Fruit fly (Drosophila melanogaster) whole organism, embryonic: ENCODE data around the gene CG18749.

Source experiments
- Atf-2 ChIP-seq: fragments of 200-800 bp; sonication (Bioruptor generic); optimal IDR thresholded peaks from 2 replicates; lab custom pipeline; 2016; ENCODE audit warnings: missing biosample characterization, missing genetic modification characterization
- CG10147 ChIP-seq: fragments of 200-800 bp; sonication (Bioruptor generic); optimal IDR thresholded peaks from 2 replicates; lab custom pipeline; 2019; ENCODE audit warnings: missing biosample characterization, mild to moderate bottlenecking, missing genetic modification characterization, moderate library complexity
- CG12219 ChIP-seq: fragments of 200-800 bp; sonication (Bioruptor generic); optimal IDR thresholded peaks from 3 replicates; lab custom pipeline; 2018; ENCODE audit warnings: missing biosample characterization, mild to moderate bottlenecking, missing genetic modification characterization
- CG13287 ChIP-seq: fragments of 200-800 bp; sonication (Bioruptor generic); IDR thresholded peaks from 2 replicates; pipeline ENCODE4 v1.3.6; 2022; ENCODE audit warnings: missing biosample characterization, missing genetic modification characterization; ENCODE audit not compliant: partially characterized antibody
- CG13775 ChIP-seq: fragments of 200-800 bp; sonication (Bioruptor generic); optimal IDR thresholded peaks from 3 replicates; lab custom pipeline; 2017; ENCODE audit warnings: missing biosample characterization, mild to moderate bottlenecking, missing genetic modification characterization
- CG18011 ChIP-seq: fragments of 200-800 bp; sonication (Bioruptor generic); optimal IDR thresholded peaks from 2 replicates; lab custom pipeline; 2017; ENCODE audit warnings: missing biosample characterization, missing genetic modification characterization, mild to moderate bottlenecking, moderate library complexity, missing genotype
- CG18764 ChIP-seq: fragments of 200-800 bp; sonication (Bioruptor generic); optimal IDR thresholded peaks from 3 replicates; lab custom pipeline; 2016; ENCODE audit warnings: missing biosample characterization, missing genetic modification characterization
- CG30403 ChIP-seq: fragments of 200-800 bp; sonication (Bioruptor generic); optimal IDR thresholded peaks from 3 replicates; lab custom pipeline; 2016; ENCODE audit warnings: missing biosample characterization, missing genetic modification characterization
- CG3281 ChIP-seq: fragments of 200-800 bp; sonication (Bioruptor generic); optimal IDR thresholded peaks from 3 replicates; lab custom pipeline; 2017; ENCODE audit warnings: missing biosample characterization, mild to moderate bottlenecking, missing genetic modification characterization
- CG3726 ChIP-seq: fragments of 200-800 bp; sonication (Bioruptor generic); IDR thresholded peaks from 3 replicates; pipeline ENCODE4, ENCODE4 v1.3.6; 2022; ENCODE audit warnings: missing biosample characterization, missing genetic modification characterization
- CG4820 ChIP-seq: fragments of 200-800 bp; sonication (Bioruptor generic); optimal IDR thresholded peaks from 3 replicates; lab custom pipeline; 2016; ENCODE audit warnings: missing biosample characterization, missing genetic modification characterization
- CG7271 ChIP-seq: fragments of 200-800 bp; sonication (Bioruptor generic); optimal IDR thresholded peaks from 2 replicates; lab custom pipeline; 2018; ENCODE audit warnings: missing biosample characterization, mild to moderate bottlenecking, missing genetic modification characterization, moderate library complexity
- CG7745 ChIP-seq: fragments of 200-800 bp; sonication (Bioruptor generic); optimal IDR thresholded peaks from 2 replicates; lab custom pipeline; 2018; ENCODE audit warnings: missing biosample characterization, mild to moderate bottlenecking, missing genetic modification characterization, moderate library complexity
- CG7963 ChIP-seq: fragments of 200-800 bp; sonication (Bioruptor generic); IDR thresholded peaks from 3 replicates; pipeline ENCODE4 v1.3.6; 2022; ENCODE audit warnings: missing biosample characterization, missing genetic modification characterization; ENCODE audit not compliant: partially characterized antibody
- CG9817 ChIP-seq: fragments of 200-800 bp; sonication (Bioruptor generic); optimal IDR thresholded peaks from 2 replicates; lab custom pipeline; 2018; ENCODE audit warnings: missing biosample characterization, mild to moderate bottlenecking, missing genetic modification characterization, moderate library complexity
- CG9876 ChIP-seq: fragments of 200-800 bp; sonication (Bioruptor generic); optimal IDR thresholded peaks from 2 replicates; lab custom pipeline; 2016; ENCODE audit warnings: missing biosample characterization, missing genetic modification characterization
- Camta ChIP-seq: fragments of 200-800 bp; sonication (Bioruptor generic); optimal IDR thresholded peaks from 2 replicates; lab custom pipeline; 2016; ENCODE audit warnings: missing biosample characterization, missing genetic modification characterization
- Dref ChIP-seq: fragments of 200-800 bp; sonication (Bioruptor generic); IDR thresholded peaks from 2 replicates; pipeline ENCODE4 v1.3.6; 2022; ENCODE audit warnings: missing biosample characterization, missing genetic modification characterization
- Eip74EF ChIP-seq, 2 experiments: fragments of 200-800 bp in 1 of 2; fragments of >200 bp in 1 of 2; sonication (Bioruptor generic) in 1 of 2; optimal IDR thresholded peaks; 2 replicates each; lab custom pipeline; 2017 to 2019; ENCODE audit warnings: missing biosample characterization in 2 of 2, missing genetic modification characterization in 2 of 2, mild to moderate bottlenecking in 1 of 2, moderate library complexity in 1 of 2
- Ets65A ChIP-seq: fragments of 200-800 bp; sonication (Bioruptor generic); peaks from one replicate; lab custom pipeline; 2016; ENCODE audit warnings: missing biosample characterization, missing genetic modification characterization
- Fer3 ChIP-seq: fragments of 200-800 bp; sonication (Bioruptor generic); optimal IDR thresholded peaks from 2 replicates; lab custom pipeline; 2018; ENCODE audit warnings: missing biosample characterization, mild to moderate bottlenecking, missing genetic modification characterization, moderate library complexity
- HLHmδ ChIP-seq: fragments of 200-800 bp; sonication (Bioruptor generic); optimal IDR thresholded peaks from 2 replicates; lab custom pipeline; 2018; ENCODE audit warnings: missing biosample characterization, mild to moderate bottlenecking, missing genetic modification characterization, moderate library complexity
- Hmx ChIP-seq: fragments of 200-800 bp; sonication (Bioruptor generic); optimal IDR thresholded peaks from 2 replicates; lab custom pipeline; 2016; ENCODE audit warnings: missing biosample characterization, missing genetic modification characterization
- MBD-R2 ChIP-seq: fragments of 200-800 bp; sonication (Bioruptor generic); IDR thresholded peaks from 2 replicates; pipeline ENCODE4 v1.3.6; 2022; ENCODE audit warnings: missing biosample characterization, missing genetic modification characterization
- Nf-YB ChIP-seq: fragments of 200-800 bp; sonication (Bioruptor generic); optimal IDR thresholded peaks from 3 replicates; lab custom pipeline; 2019; ENCODE audit warnings: missing biosample characterization, mild to moderate bottlenecking, missing genetic modification characterization, moderate library complexity
- YL-1 ChIP-seq: fragments of 200-800 bp; sonication (Bioruptor generic); optimal IDR thresholded peaks from 3 replicates; lab custom pipeline; 2017; ENCODE audit warnings: missing biosample characterization, mild to moderate bottlenecking, missing genetic modification characterization
- btn ChIP-seq: fragments of 200-800 bp; sonication (Bioruptor generic); optimal IDR thresholded peaks from 2 replicates; lab custom pipeline; 2016; ENCODE audit warnings: missing biosample characterization, missing genetic modification characterization
- caup ChIP-seq: fragments of 200-800 bp; sonication (Bioruptor generic); optimal IDR thresholded peaks from 3 replicates; lab custom pipeline; 2017; ENCODE audit warnings: missing biosample characterization, mild to moderate bottlenecking, missing genetic modification characterization, moderate library complexity; ENCODE audit not compliant: severe bottlenecking
- chinmo ChIP-seq: fragments of 200-800 bp; sonication (Bioruptor generic); IDR thresholded peaks from 4 replicates; pipeline ENCODE4 v1.3.6; 2022; ENCODE audit warnings: missing biosample characterization, missing genetic modification characterization; ENCODE audit not compliant: partially characterized antibody
- crol ChIP-seq: fragments of 200-800 bp; sonication (Bioruptor generic); IDR thresholded peaks from 2 replicates; pipeline ENCODE4 v1.3.6; 2022; ENCODE audit warnings: missing biosample characterization, missing genetic modification characterization
- dati ChIP-seq: fragments of 200-800 bp; sonication (Bioruptor generic); IDR thresholded peaks from 2 replicates; pipeline ENCODE4 v1.3.6; 2022; ENCODE audit warnings: missing biosample characterization, missing genetic modification characterization
- exex ChIP-seq: fragments of 200-800 bp; sonication (Bioruptor generic); optimal IDR thresholded peaks from 4 replicates; lab custom pipeline; 2018; ENCODE audit warnings: missing biosample characterization, mild to moderate bottlenecking, missing genetic modification characterization, moderate library complexity
- eyg ChIP-seq: fragments of 200-800 bp; sonication (Bioruptor generic); optimal IDR thresholded peaks from 3 replicates; lab custom pipeline; 2016; ENCODE audit warnings: missing biosample characterization, missing genetic modification characterization
- fd102C ChIP-seq: fragments of 200-800 bp; sonication (Bioruptor generic); optimal IDR thresholded peaks from 2 replicates; lab custom pipeline; 2018; ENCODE audit warnings: missing biosample characterization, mild to moderate bottlenecking, missing genetic modification characterization, moderate library complexity
- ftz-f1 ChIP-seq: fragments of 200-800 bp; sonication (Bioruptor generic); optimal IDR thresholded peaks from 2 replicates; lab custom pipeline; 2016; ENCODE audit warnings: missing biosample characterization, missing genetic modification characterization
- gcm ChIP-seq: fragments of 200-800 bp; sonication (Bioruptor generic); optimal IDR thresholded peaks from 2 replicates; lab custom pipeline; 2019; ENCODE audit warnings: missing biosample characterization, mild to moderate bottlenecking, missing genetic modification characterization, moderate library complexity
- jing ChIP-seq: fragments of 200-800 bp; sonication (Bioruptor generic); optimal IDR thresholded peaks from 2 replicates; lab custom pipeline; 2018; ENCODE audit warnings: missing biosample characterization, mild to moderate bottlenecking, missing genetic modification characterization
- kah ChIP-seq: fragments of 200-800 bp; sonication (Bioruptor generic); optimal IDR thresholded peaks from 2 replicates; lab custom pipeline; 2018; ENCODE audit warnings: missing biosample characterization, mild to moderate bottlenecking, missing genetic modification characterization
- knrl ChIP-seq: fragments of 200-800 bp; sonication (Bioruptor generic); IDR thresholded peaks from 3 replicates; pipeline ENCODE4 v1.3.6; 2022; ENCODE audit warnings: missing biosample characterization, missing genetic modification characterization; ENCODE audit not compliant: partially characterized antibody
- lab ChIP-seq: fragments of 200-800 bp; sonication (Bioruptor generic); optimal IDR thresholded peaks from 3 replicates; lab custom pipeline; 2017; ENCODE audit warnings: missing biosample characterization, missing genetic modification characterization, mild to moderate bottlenecking, moderate library complexity, missing genetic modification reagents
- lbe ChIP-seq: fragments of 200-800 bp; sonication (Bioruptor generic); optimal IDR thresholded peaks from 2 replicates; lab custom pipeline; 2016; ENCODE audit warnings: missing biosample characterization, mild to moderate bottlenecking, missing genetic modification characterization
- luna ChIP-seq: fragments of 200-800 bp; sonication (Bioruptor generic); optimal IDR thresholded peaks from 2 replicates; lab custom pipeline; 2016; ENCODE audit warnings: missing biosample characterization, missing genetic modification characterization
- org-1 ChIP-seq: fragments of 200-800 bp; sonication (Bioruptor generic); optimal IDR thresholded peaks from 2 replicates; lab custom pipeline; 2017; ENCODE audit warnings: missing biosample characterization, missing genetic modification characterization
- pfk ChIP-seq: fragments of 200-800 bp; sonication (Bioruptor generic); optimal IDR thresholded peaks from 2 replicates; lab custom pipeline; 2018; ENCODE audit warnings: missing biosample characterization, mild to moderate bottlenecking, missing genetic modification characterization, moderate library complexity
- pita ChIP-seq: fragments of 200-800 bp; sonication (Bioruptor generic); optimal IDR thresholded peaks from 2 replicates; lab custom pipeline; 2017; ENCODE audit warnings: missing biosample characterization, mild to moderate bottlenecking, missing genetic modification characterization
- ro ChIP-seq: fragments of 200-800 bp; sonication (Bioruptor generic); IDR thresholded peaks from 2 replicates; pipeline ENCODE4 v1.3.6; 2022; ENCODE audit warnings: missing biosample characterization, missing genetic modification characterization
- scrt ChIP-seq: fragments of 200-800 bp; sonication (Bioruptor generic); optimal IDR thresholded peaks from 2 replicates; lab custom pipeline; 2018; ENCODE audit warnings: missing biosample characterization, mild to moderate bottlenecking, missing genetic modification characterization, moderate library complexity
- sens-2 ChIP-seq: fragments of 200-800 bp; sonication (Bioruptor generic); IDR thresholded peaks from 2 replicates; pipeline ENCODE4 v1.3.6; 2022; ENCODE audit warnings: missing biosample characterization, missing genetic modification characterization
- sqz ChIP-seq: fragments of 200-800 bp; sonication (Bioruptor generic); optimal IDR thresholded peaks from 3 replicates; lab custom pipeline; 2018; ENCODE audit warnings: missing biosample characterization, mild to moderate bottlenecking, missing genetic modification characterization
- twi ChIP-seq: fragments of 200-800 bp; optimal IDR thresholded peaks from 2 replicates; lab custom pipeline; 2019; ENCODE audit warnings: missing biosample characterization, mild to moderate bottlenecking, missing genetic modification characterization, moderate library complexity
- wdn ChIP-seq: fragments of 200-800 bp; sonication (Bioruptor generic); IDR thresholded peaks from 2 replicates; pipeline ENCODE4 v1.3.6; 2022; ENCODE audit warnings: missing biosample characterization, missing genetic modification characterization

Gene CG18749

dm6 chr3R:8256040-8256439 lies 12.2 kb downstream of the CG18749 start (continued):
- TF ChIP-seq CG7745 (tag; lab: Kevin White, UChicago) (no peak), CG18764 (GFP tag; lab: Kevin White, UChicago) (no peak), CG3726 (GFP tag; lab: Robert Waterston, UW) (no peak), pfk (GFP tag; lab: Kevin White, UChicago) (no peak), dati (GFP tag; lab: Robert Waterston, UW) (no peak), org-1 (GFP tag; lab: Kevin White, UChicago) (peak; percentile 11), lbe (GFP tag; lab: Kevin White, UChicago) (no peak), CG13287 (no peak), twi (no peak), HLHmδ (GFP tag; lab: Kevin White, UChicago) (no peak), exex (tag; lab: Kevin White, UChicago) (no peak), CG12219 (GFP tag; lab: Kevin White, UChicago) (peak; percentile 39), CG9876 (no peak), sens-2 (GFP tag; lab: Robert Waterston, UW) (no peak), Nf-YB (GFP tag; lab: Kevin White, UChicago) (no peak), CG9817 (tag; lab: Kevin White, UChicago) (peak; percentile 26), luna (GFP tag; lab: Kevin White, UChicago) (no peak), Ets65A (GFP tag; lab: Kevin White, UChicago) (peak; percentile 86), kah (GFP tag; lab: Kevin White, UChicago) (no peak), Hmx (no peak), CG18011 (no peak), CG3281 (peak; percentile 45), CG13775 (GFP tag; lab: Kevin White, UChicago) (no peak), scrt (GFP tag; lab: Kevin White, UChicago) (no peak), wdn (GFP tag; lab: Robert Waterston, UW) (no peak), CG7963 (GFP tag; lab: Robert Waterston, UW) (no peak), btn (no peak), YL-1 (GFP tag; lab: Kevin White, UChicago) (no peak), jing (GFP tag; lab: Kevin White, UChicago) (no peak), eyg (no peak), CG4820 (GFP tag; lab: Kevin White, UChicago) (no peak), Eip74EF (GFP tag; optimal IDR thresholded peaks at IDR 0.05; lab: Kevin White, UChicago) (no peak), caup (GFP tag; lab: Kevin White, UChicago) (peak; percentile 31), Camta (no peak), Dref (GFP tag; lab: Robert Waterston, UW) (no peak), CG7271 (tag; lab: Kevin White, UChicago) (no peak), crol (GFP tag; lab: Robert Waterston, UW) (no peak), Atf-2 (GFP tag; lab: Kevin White, UChicago) (no peak), lab (peak; percentile 54), fd102C (GFP tag; lab: Kevin White, UChicago) (no peak), CG10147 (GFP tag; lab: Kevin White, UChicago) (peak; percentile 26), CG30403 (GFP tag; lab: Kevin White, UChicago) (peak; percentile 44), chinmo (GFP tag; lab: Robert Waterston, UW) (no peak), ftz-f1 (GFP tag; lab: Kevin White, UChicago) (no peak), sqz (no peak), gcm (no peak), Fer3 (tag; lab: Kevin White, UChicago) (peak; percentile 33), knrl (no peak), MBD-R2 (GFP tag; lab: Robert Waterston, UW) (no peak), pita (GFP tag; lab: Kevin White, UChicago) (no peak), ro (GFP tag; lab: Robert Waterston, UW) (no peak)
